Worm (Caenorhabditis elegans): ENCODE data around the gene C13F10.5.

C13F10.5 gene

DNA sequence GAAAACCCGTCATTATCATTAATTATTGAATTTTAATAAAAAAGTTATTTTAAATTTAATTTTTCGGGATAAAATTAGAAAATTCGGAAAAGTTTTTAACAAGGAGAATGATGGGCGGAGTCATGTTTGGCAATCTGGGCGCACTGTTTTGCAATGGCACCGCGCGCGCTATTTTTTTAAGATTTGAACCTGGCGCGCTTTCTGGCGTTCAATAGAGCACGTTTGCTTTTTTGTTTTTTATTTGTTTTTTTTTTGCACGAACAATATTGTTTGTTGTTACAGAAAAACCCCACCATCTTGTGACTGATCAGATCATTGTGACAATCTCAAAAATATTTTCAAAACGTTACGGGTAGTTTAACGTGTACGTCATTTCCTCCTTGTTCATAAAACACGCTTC is 18.2 kb upstream of the C13F10.5 start, which contains the start of gene hyls-1 (continued):
- peak; percentile 32 for TF ChIP-seq egl-27 (tag; optimal IDR thresholded peaks at IDR 0.05)
- TF ChIP-seq ZK337.2 (GFP tag; IDR thresholded peaks at IDR 0.05) = no peak
- TF ChIP-seq php-3 (GFP tag; IDR thresholded peaks at IDR 0.05) = no peak
- TF ChIP-seq zip-11 (GFP tag; IDR thresholded peaks at IDR 0.05) = no peak
- TF ChIP-seq rbr-2 (tag; optimal IDR thresholded peaks at IDR 0.05) = peak; percentile 81
- peak; percentile 69 for TF ChIP-seq nhr-25 (tag; optimal IDR thresholded peaks at IDR 0.05; ENCODE audit: borderline replicate concordance, insufficient read depth)
- no peak for TF ChIP-seq lin-1 (GFP tag; IDR thresholded peaks at IDR 0.05)
- peak; percentile 70 for TF ChIP-seq nhr-102 (tag; optimal IDR thresholded peaks at IDR 0.05)
- TF ChIP-seq hlh-30 (tag; optimal IDR thresholded peaks at IDR 0.05; ENCODE audit: insufficient read depth) = peak; percentile 85
- no peak for TF ChIP-seq nhr-10 (tag; optimal IDR thresholded peaks at IDR 0.05)
- TF ChIP-seq fos-1 (tag; optimal IDR thresholded peaks at IDR 0.05) = no peak
- TF ChIP-seq attf-4 (tag; optimal IDR thresholded peaks at IDR 0.05) = no peak
- TF ChIP-seq F37D6.2 (tag; optimal IDR thresholded peaks at IDR 0.05) = peak; percentile 37
- peak; percentile 50 for TF ChIP-seq unc-130 (GFP tag; optimal IDR thresholded peaks at IDR 0.05)
- TF ChIP-seq nhr-41 (GFP tag; IDR thresholded peaks at IDR 0.05) = no peak
- TF ChIP-seq skn-1 (tag; optimal IDR thresholded peaks at IDR 0.05) = no peak
- no peak for TF ChIP-seq madf-9 (GFP tag; conservative IDR thresholded peaks at IDR 0.05)
- no peak for TF ChIP-seq F10B5.3 (tag; optimal IDR thresholded peaks at IDR 0.05)
- no peak for TF ChIP-seq tag-97 (GFP tag; IDR thresholded peaks at IDR 0.05)
- no peak for TF ChIP-seq vab-7 (GFP tag; IDR thresholded peaks at IDR 0.05)
- TF ChIP-seq gei-8 (GFP tag; optimal IDR thresholded peaks at IDR 0.05) = no peak
- TF ChIP-seq T20F7.1 (GFP tag; optimal IDR thresholded peaks at IDR 0.05) = no peak
- TF ChIP-seq lin-38 (GFP tag; IDR thresholded peaks at IDR 0.05) = peak; percentile 97
- no peak for TF ChIP-seq snpc-1.2 (GFP tag; IDR thresholded peaks at IDR 0.05)
- TF ChIP-seq lin-29 (GFP tag; IDR thresholded peaks at IDR 0.05) = peak; percentile 67; the same call in 1 of the 2 replicates
- no peak for TF ChIP-seq nhr-11 (tag; optimal IDR thresholded peaks at IDR 0.05)
- peak; percentile 77 for TF ChIP-seq hmg-1.1 (GFP tag; IDR thresholded peaks at IDR 0.05)

DNA sequence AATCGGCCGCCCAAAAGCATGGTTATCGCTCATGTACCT is 18.0 kb upstream of the C13F10.5 start, which contains the start of gene hpo-9:
Gene hpo-9, minus strand, starts transcription at position 37 of the 39 bp plus-strand sequence.
- TF ChIP-seq attf-4 (tag; optimal IDR thresholded peaks at IDR 0.05) = no peak
- no peak for TF ChIP-seq zag-1 (tag; optimal IDR thresholded peaks at IDR 0.05)
- TF ChIP-seq cey-2 (tag; optimal IDR thresholded peaks at IDR 0.05; ENCODE audit: borderline replicate concordance, insufficient read depth) = no peak
- no peak for TF ChIP-seq snpc-4 (tag; optimal IDR thresholded peaks at IDR 0.05)
- TF ChIP-seq ztf-7 (tag; optimal IDR thresholded peaks at IDR 0.05) = no peak

DNA sequence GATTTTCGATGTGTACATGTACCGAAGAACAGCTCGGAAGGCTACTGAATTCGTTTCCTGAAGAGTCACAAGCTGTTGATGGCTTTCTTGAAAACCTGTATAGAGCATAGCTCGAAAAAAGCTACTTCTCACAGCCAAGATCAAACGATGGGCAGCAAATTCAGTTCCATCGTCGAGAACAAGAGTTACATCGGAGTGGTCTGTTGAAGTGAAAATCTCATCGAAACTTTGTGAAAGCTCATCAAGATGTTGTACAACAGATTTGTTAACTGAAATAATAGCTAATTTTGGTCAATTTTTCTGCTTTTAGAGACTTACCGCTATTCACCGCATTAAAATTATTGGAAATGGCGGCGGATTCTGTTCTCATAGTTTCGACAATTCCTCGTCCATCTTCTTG is 17.8 kb upstream of the C13F10.5 start:
- TF ChIP-seq dve-1 (tag; optimal IDR thresholded peaks at IDR 0.05; ENCODE audit: insufficient read depth) (no peak), aha-1 (tag) (peak; percentile 54)

DNA sequence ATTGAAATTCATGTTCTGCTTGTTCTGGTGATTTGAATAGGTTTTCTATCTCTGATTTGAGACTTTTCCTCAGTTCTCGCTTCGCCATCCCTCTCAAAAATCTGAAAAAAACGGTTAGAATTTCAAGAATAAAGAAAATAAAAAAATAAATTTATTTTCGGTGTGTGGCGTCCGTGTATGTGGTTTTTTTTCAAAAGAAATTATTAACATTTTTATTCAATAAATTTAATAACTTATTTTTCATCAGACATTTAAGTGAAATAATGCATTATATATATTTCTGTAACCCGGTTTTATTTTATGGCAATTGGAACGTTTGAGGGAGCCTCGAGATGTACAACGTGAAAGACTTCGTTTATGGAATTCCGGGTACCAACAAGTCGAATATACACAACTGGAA is 15.8 kb upstream of the C13F10.5 start, which contains the start of gene C05C8.5:
Gene C05C8.5, minus strand, starts transcription at position 101 of the 400 bp plus-strand sequence.
- no peak for TF ChIP-seq zip-11 (GFP tag; IDR thresholded peaks at IDR 0.05)
- TF ChIP-seq mxl-3 (GFP tag; optimal IDR thresholded peaks at IDR 0.05) = no peak
- TF ChIP-seq madf-9 (GFP tag; conservative IDR thresholded peaks at IDR 0.05) = no peak
- no peak for TF ChIP-seq D1046.2 (GFP tag; IDR thresholded peaks at IDR 0.05)
- TF ChIP-seq snpc-4 (tag; optimal IDR thresholded peaks at IDR 0.05) = no peak
- no peak for TF ChIP-seq R02D3.7 (tag; optimal IDR thresholded peaks at IDR 0.05)
- TF ChIP-seq ceh-28 (tag; optimal IDR thresholded peaks at IDR 0.05) = no peak
- no peak for TF ChIP-seq arid-1 (GFP tag; conservative IDR thresholded peaks at IDR 0.05)

Data from whole organism, L4 larva.